Fruit fly (Drosophila melanogaster) whole organism, embryonic: ENCODE results near the gene CG43672.
A peak's percentile ranks its signal among the peaks of the same experiment; 100 is the strongest.

Experiments used
- Abd-B ChIP-seq: fragments of 200-800 bp; sonication (Bioruptor generic); optimal IDR thresholded peaks from 2 replicates; lab custom pipeline; 2018; ENCODE audit warnings: missing biosample characterization, mild to moderate bottlenecking, missing genetic modification characterization, moderate library complexity
- BtbVII ChIP-seq: fragments of 200-800 bp; sonication (Bioruptor generic); optimal IDR thresholded peaks from 3 replicates; lab custom pipeline; 2017; ENCODE audit warnings: missing biosample characterization, mild to moderate bottlenecking, missing genetic modification characterization
- CG10267 ChIP-seq: fragments of 200-800 bp; sonication (Bioruptor generic); optimal IDR thresholded peaks from 2 replicates; lab custom pipeline; 2018; ENCODE audit warnings: missing biosample characterization, mild to moderate bottlenecking, missing genetic modification characterization, moderate library complexity
- CG10543 ChIP-seq: fragments of 200-800 bp; sonication (Bioruptor generic); optimal IDR thresholded peaks from 3 replicates; lab custom pipeline; 2017; ENCODE audit warnings: missing biosample characterization, mild to moderate bottlenecking, missing genetic modification characterization, moderate library complexity
- CG12071 ChIP-seq: fragments of 200-800 bp; sonication (Bioruptor generic); optimal IDR thresholded peaks from 3 replicates; lab custom pipeline; 2018; ENCODE audit warnings: missing biosample characterization, mild to moderate bottlenecking, missing genetic modification characterization
- CG14710 ChIP-seq: fragments of 200-800 bp; sonication (Bioruptor generic); optimal IDR thresholded peaks from 3 replicates; lab custom pipeline; 2019; ENCODE audit warnings: missing biosample characterization, mild to moderate bottlenecking, missing genetic modification characterization, moderate library complexity
- CG14965 ChIP-seq: fragments of 200-800 bp; sonication (Bioruptor generic); optimal IDR thresholded peaks from 2 replicates; lab custom pipeline; 2016; ENCODE audit warnings: missing biosample characterization, missing genetic modification characterization, borderline replicate concordance
- CG1529 ChIP-seq: fragments of 200-800 bp; sonication (Bioruptor generic); optimal IDR thresholded peaks from 3 replicates; lab custom pipeline; 2018; ENCODE audit warnings: missing biosample characterization, missing genetic modification characterization
- CG17912 ChIP-seq: fragments of 200-800 bp; sonication (Bioruptor generic); optimal IDR thresholded peaks from 2 replicates; lab custom pipeline; 2018; ENCODE audit warnings: missing biosample characterization, mild to moderate bottlenecking, missing genetic modification characterization
- CG2712 ChIP-seq: fragments of 200-800 bp; optimal IDR thresholded peaks from 3 replicates; lab custom pipeline; 2019; ENCODE audit warnings: missing biosample characterization, mild to moderate bottlenecking, missing genetic modification characterization, moderate library complexity
- CG30403 ChIP-seq: fragments of 200-800 bp; sonication (Bioruptor generic); optimal IDR thresholded peaks from 3 replicates; lab custom pipeline; 2016; ENCODE audit warnings: missing biosample characterization, missing genetic modification characterization
- CG31388 ChIP-seq: fragments of 200-800 bp; sonication (Bioruptor generic); optimal IDR thresholded peaks from 2 replicates; lab custom pipeline; 2016; ENCODE audit warnings: missing biosample characterization, missing genetic modification characterization
- CG32772 ChIP-seq: fragments of 200-800 bp; sonication (Bioruptor generic); IDR thresholded peaks from 2 replicates; pipeline ENCODE4 v1.3.6; 2022; ENCODE audit warnings: missing biosample characterization, missing genetic modification characterization
- CG34376 ChIP-seq: fragments of 200-800 bp; sonication (Bioruptor generic); optimal IDR thresholded peaks from 2 replicates; lab custom pipeline; 2018; ENCODE audit warnings: missing biosample characterization, mild to moderate bottlenecking, missing genetic modification characterization
- CG3726 ChIP-seq: fragments of 200-800 bp; sonication (Bioruptor generic); IDR thresholded peaks from 3 replicates; pipeline ENCODE4, ENCODE4 v1.3.6; 2022; ENCODE audit warnings: missing biosample characterization, missing genetic modification characterization
- CG3838 ChIP-seq: fragments of 200-800 bp; sonication (Bioruptor generic); optimal IDR thresholded peaks from 3 replicates; lab custom pipeline; 2016; ENCODE audit warnings: missing biosample characterization, missing genetic modification characterization
- CG3995 ChIP-seq: fragments of 200-800 bp; sonication (Bioruptor generic); optimal IDR thresholded peaks from 3 replicates; lab custom pipeline; 2016; ENCODE audit warnings: missing biosample characterization, missing genetic modification characterization
- CG4282 ChIP-seq: fragments of 200-800 bp; sonication (Bioruptor generic); optimal IDR thresholded peaks from 2 replicates; lab custom pipeline; 2016; ENCODE audit warnings: missing biosample characterization, missing genetic modification characterization
- CG4424 ChIP-seq: fragments of 200-800 bp; sonication (Bioruptor generic); optimal IDR thresholded peaks from 3 replicates; lab custom pipeline; 2016; ENCODE audit warnings: missing biosample characterization, missing genetic modification characterization
- CG6854 ChIP-seq: fragments of 200-800 bp; sonication (Bioruptor generic); optimal IDR thresholded peaks from 3 replicates; lab custom pipeline; 2017; ENCODE audit warnings: missing biosample characterization, mild to moderate bottlenecking, missing genetic modification characterization
- CG8089 ChIP-seq: fragments of 200-800 bp; sonication (Bioruptor generic); optimal IDR thresholded peaks from 3 replicates; lab custom pipeline; 2016; ENCODE audit warnings: missing biosample characterization, missing genetic modification characterization
- CG9609 ChIP-seq: fragments of 200-800 bp; sonication (Bioruptor generic); optimal IDR thresholded peaks from 3 replicates; lab custom pipeline; 2016; ENCODE audit warnings: missing biosample characterization, missing genetic modification characterization
- E2f1 ChIP-seq: fragments of 200-800 bp; sonication (Bioruptor generic); IDR thresholded peaks from 2 replicates; pipeline ENCODE4 v1.3.6; 2022; ENCODE audit warnings: missing biosample characterization, missing genetic modification characterization
- Ets65A ChIP-seq: fragments of 200-800 bp; sonication (Bioruptor generic); peaks from one replicate; lab custom pipeline; 2016; ENCODE audit warnings: missing biosample characterization, missing genetic modification characterization
- Jarid2 ChIP-seq: fragments of 200-800 bp; sonication (Bioruptor generic); optimal IDR thresholded peaks from 3 replicates; lab custom pipeline; 2017; ENCODE audit warnings: mild to moderate bottlenecking, missing biosample characterization, missing genetic modification reagents, missing genetic modification characterization
- NFAT ChIP-seq: fragments of 200-800 bp; sonication (Bioruptor generic); IDR thresholded peaks from 2 replicates; pipeline ENCODE4 v1.3.6; 2022; ENCODE audit warnings: missing biosample characterization, missing genetic modification characterization
- Nf-YA ChIP-seq: fragments of 200-800 bp; sonication (Bioruptor generic); IDR thresholded peaks from 2 replicates; pipeline ENCODE4 v1.3.6; 2022; ENCODE audit warnings: missing biosample characterization, missing genetic modification characterization
- Ssrp ChIP-seq: fragments of 200-800 bp; sonication (Bioruptor generic); optimal IDR thresholded peaks from 2 replicates; lab custom pipeline; 2018; ENCODE audit warnings: missing biosample characterization, mild to moderate bottlenecking, missing genetic modification characterization, moderate library complexity
- cg ChIP-seq: fragments of 200-800 bp; sonication (Bioruptor generic); optimal IDR thresholded peaks from 3 replicates; lab custom pipeline; 2019; ENCODE audit warnings: missing biosample characterization, mild to moderate bottlenecking, missing genetic modification characterization, moderate library complexity
- crp ChIP-seq, 2 experiments: fragments of 200-800 bp; sonication (Bioruptor generic); optimal IDR thresholded peaks; 2 replicates in 1 of 2; 3 replicates in 1 of 2; lab custom pipeline; 2017; ENCODE audit warnings: missing biosample characterization in 2 of 2, missing genetic modification characterization in 2 of 2, mild to moderate bottlenecking in 1 of 2, moderate library complexity in 1 of 2
- dati ChIP-seq: fragments of 200-800 bp; sonication (Bioruptor generic); IDR thresholded peaks from 2 replicates; pipeline ENCODE4 v1.3.6; 2022; ENCODE audit warnings: missing biosample characterization, missing genetic modification characterization
- dimm ChIP-seq: fragments of 200-800 bp; sonication (Bioruptor generic); IDR thresholded peaks from 2 replicates; pipeline ENCODE4 v1.3.6; 2022; ENCODE audit warnings: missing biosample characterization, missing genetic modification characterization
- fd64A ChIP-seq: fragments of 200-800 bp; sonication (Bioruptor generic); optimal IDR thresholded peaks from 3 replicates; lab custom pipeline; 2018; ENCODE audit warnings: missing biosample characterization, mild to moderate bottlenecking, missing genetic modification characterization
- jigr1 ChIP-seq: fragments of 200-800 bp; sonication (Bioruptor generic); IDR thresholded peaks from 3 replicates; pipeline ENCODE4 v1.3.6; 2022; ENCODE audit warnings: missing biosample characterization, missing genetic modification characterization
- maf-S ChIP-seq: fragments of 200-800 bp; sonication (Bioruptor generic); optimal IDR thresholded peaks from 2 replicates; lab custom pipeline; 2016; ENCODE audit warnings: missing biosample characterization, missing genetic modification characterization
- mam ChIP-seq: fragments of 200-800 bp; sonication (Bioruptor generic); optimal IDR thresholded peaks from 3 replicates; lab custom pipeline; 2016; ENCODE audit warnings: missing biosample characterization, missing genetic modification characterization
- org-1 ChIP-seq: fragments of 200-800 bp; sonication (Bioruptor generic); optimal IDR thresholded peaks from 2 replicates; lab custom pipeline; 2017; ENCODE audit warnings: missing biosample characterization, missing genetic modification characterization
- pb ChIP-seq: fragments of 200-800 bp; sonication (Bioruptor generic); optimal IDR thresholded peaks from 3 replicates; lab custom pipeline; 2016; ENCODE audit warnings: missing biosample characterization, missing genetic modification characterization
- pfk ChIP-seq: fragments of 200-800 bp; sonication (Bioruptor generic); optimal IDR thresholded peaks from 2 replicates; lab custom pipeline; 2018; ENCODE audit warnings: missing biosample characterization, mild to moderate bottlenecking, missing genetic modification characterization, moderate library complexity
- pho ChIP-seq: fragments of 200-800 bp; sonication (Bioruptor generic); optimal IDR thresholded peaks from 2 replicates; lab custom pipeline; 2016; ENCODE audit warnings: missing biosample characterization, missing genetic modification characterization
- pnt ChIP-seq: fragments of 200-800 bp; sonication (Bioruptor generic); optimal IDR thresholded peaks from 3 replicates; lab custom pipeline; 2016; ENCODE audit warnings: missing biosample characterization, missing genetic modification characterization
- pum ChIP-seq: fragments of 200-800 bp; sonication (Bioruptor generic); optimal IDR thresholded peaks from 2 replicates; lab custom pipeline; 2016; ENCODE audit warnings: missing biosample characterization, missing genetic modification characterization
- row ChIP-seq: fragments of 200-800 bp; sonication (Bioruptor generic); IDR thresholded peaks from 3 replicates; pipeline ENCODE4 v1.3.6; 2022; ENCODE audit warnings: missing biosample characterization, missing genetic modification characterization
- sd ChIP-seq: fragments of 200-800 bp; sonication (Bioruptor generic); optimal IDR thresholded peaks from 3 replicates; lab custom pipeline; 2018; ENCODE audit warnings: missing biosample characterization, mild to moderate bottlenecking, missing genetic modification characterization, moderate library complexity
- trh ChIP-seq: fragments of 200-800 bp; sonication (Bioruptor generic); optimal IDR thresholded peaks from 2 replicates; lab custom pipeline; 2016; ENCODE audit warnings: missing biosample characterization, missing genetic modification characterization
- wek ChIP-seq: fragments of 200-800 bp; sonication (Bioruptor generic); optimal IDR thresholded peaks from 3 replicates; lab custom pipeline; 2018; ENCODE audit warnings: missing biosample characterization, mild to moderate bottlenecking, missing genetic modification characterization, moderate library complexity
- zfh2 ChIP-seq: fragments of 200-800 bp; sonication (Bioruptor generic); optimal IDR thresholded peaks from 2 replicates; lab custom pipeline; 2016; ENCODE audit warnings: missing biosample characterization, missing genetic modification characterization

CG43672 gene

DNA sequence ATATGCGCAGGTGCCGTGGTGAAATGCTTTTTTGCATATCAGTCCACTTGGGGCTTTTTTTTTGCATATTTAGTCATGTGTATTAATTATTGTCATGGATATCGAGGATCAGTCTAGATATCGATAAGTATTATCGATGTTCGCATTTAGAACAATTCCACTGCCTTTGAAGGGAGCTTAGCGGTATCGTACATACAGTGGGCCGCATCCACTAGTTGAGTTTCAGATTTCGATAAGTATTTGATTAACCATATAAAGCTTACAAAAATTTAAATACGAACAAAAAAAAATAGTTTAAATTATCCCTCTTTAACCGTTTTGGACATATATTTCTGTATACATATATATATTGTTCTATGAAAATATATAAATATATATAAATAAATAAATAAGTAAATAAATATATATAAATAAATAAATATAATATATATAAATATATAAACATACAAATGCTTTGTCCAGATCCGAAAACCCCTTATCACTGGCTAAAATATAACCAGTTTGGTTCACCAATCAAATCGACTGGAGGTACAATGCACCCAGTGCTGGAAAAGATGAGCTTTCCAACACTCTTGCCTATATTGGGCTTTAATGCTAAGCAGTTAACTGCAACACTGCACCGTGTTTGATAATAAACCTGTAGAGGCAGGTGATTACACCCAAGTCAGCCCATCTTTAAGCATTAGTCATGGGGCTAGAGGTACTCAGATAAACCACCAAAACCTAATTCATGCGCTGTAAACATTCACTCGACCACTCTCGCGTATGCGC lies 30.3 kb downstream of the CG43672 start (continued):
- no peak for TF ChIP-seq CG17912
- TF ChIP-seq Ets65A (GFP tag; lab: Kevin White, UChicago): peak; percentile 58
- no peak for TF ChIP-seq CG3995 (GFP tag; lab: Kevin White, UChicago)
- peak; percentile 30 for TF ChIP-seq sd (tag; lab: Kevin White, UChicago)
- TF ChIP-seq NFAT: peak; percentile 9; the same call in 1 of the 2 replicates
- TF ChIP-seq CG14710 (tag; lab: Kevin White, UChicago): peak; percentile 28

dm6 chrX:15803764-15804563 lies 31.2 kb downstream of the CG43672 start, which contains the start of the genes PGRP-LE and sd:
Gene PGRP-LE (minus strand): TSS chrX:15803880.
Gene sd (plus strand): TSS chrX:15804370.
- no peak for TF ChIP-seq CG2712 (tag; lab: Kevin White, UChicago)
- TF ChIP-seq CG10267 (tag; lab: Kevin White, UChicago): no peak
- TF ChIP-seq CG3838 (GFP tag; lab: Kevin White, UChicago): no peak
- peak; percentile 48 for TF ChIP-seq sd (tag; lab: Kevin White, UChicago)
- no peak for TF ChIP-seq E2f1 (GFP tag; lab: Robert Waterston, UW)
- TF ChIP-seq Ssrp: no peak
- peak; percentile 32; the same call in 2 of the 3 replicates for TF ChIP-seq row (GFP tag; lab: Robert Waterston, UW)
- TF ChIP-seq CG30403 (GFP tag; lab: Kevin White, UChicago): no peak
- peak; percentile 78 for TF ChIP-seq Jarid2 (GFP tag; lab: Kevin White, UChicago)
- peak; percentile 18 for TF ChIP-seq CG12071 (GFP tag; lab: Kevin White, UChicago)
- TF ChIP-seq CG14965 (GFP tag; lab: Kevin White, UChicago): no peak
- TF ChIP-seq pfk: no peak
- peak in 1 of 2 experiments; percentile 82 for TF ChIP-seq crp (GFP tag; optimal IDR thresholded peaks at IDR 0.05; lab: Kevin White, UChicago)
- TF ChIP-seq pum (GFP tag; lab: Kevin White, UChicago): no peak
- no peak for TF ChIP-seq pb (GFP tag; lab: Kevin White, UChicago)
- peak; percentile 44 for TF ChIP-seq CG34376 (GFP tag; lab: Kevin White, UChicago)
- no peak for TF ChIP-seq CG8089 (GFP tag; lab: Kevin White, UChicago)
- TF ChIP-seq Nf-YA: no peak
- TF ChIP-seq Abd-B: no peak
- no peak for TF ChIP-seq dimm
- TF ChIP-seq CG9609 (GFP tag; lab: Kevin White, UChicago): no peak
- no peak for TF ChIP-seq CG31388 (GFP tag; lab: Kevin White, UChicago)
- no peak for TF ChIP-seq maf-S (GFP tag; lab: Kevin White, UChicago)
- TF ChIP-seq CG3726 (GFP tag; lab: Robert Waterston, UW): no peak
- no peak for TF ChIP-seq dati (GFP tag; lab: Robert Waterston, UW)
- TF ChIP-seq mam (GFP tag; lab: Kevin White, UChicago): peak; percentile 8
- TF ChIP-seq pnt: no peak
- TF ChIP-seq zfh2 (GFP tag; lab: Kevin White, UChicago): no peak
- TF ChIP-seq trh: no peak
- peak; percentile 2 for TF ChIP-seq BtbVII
- TF ChIP-seq fd64A (GFP tag; lab: Kevin White, UChicago): no peak
- TF ChIP-seq CG4282 (GFP tag; lab: Kevin White, UChicago): no peak
- no peak for TF ChIP-seq wek (GFP tag; lab: Kevin White, UChicago)
- no peak for TF ChIP-seq jigr1 (GFP tag; lab: Robert Waterston, UW)
- TF ChIP-seq org-1 (GFP tag; lab: Kevin White, UChicago): no peak
- no peak for TF ChIP-seq CG4424 (GFP tag; lab: Kevin White, UChicago)
- no peak for TF ChIP-seq CG1529
- TF ChIP-seq CG32772 (GFP tag; lab: Robert Waterston, UW): no peak
- peak; percentile 54 for TF ChIP-seq cg (GFP tag; lab: Kevin White, UChicago)
- TF ChIP-seq pho (GFP tag; lab: Kevin White, UChicago): no peak
- TF ChIP-seq CG6854 (GFP tag; lab: Kevin White, UChicago): no peak
- TF ChIP-seq CG10543 (GFP tag; lab: Kevin White, UChicago): no peak
